Fruit fly (Drosophila melanogaster) ovary, adult (tissue): Measurements from ENCODE around the gene Elal.

Experiments
- CG17801 ChIP-seq: fragments of 200-800 bp; optimal IDR thresholded peaks from 2 replicates; lab custom pipeline; 2019; ENCODE audit warnings: missing biosample characterization, mild to moderate bottlenecking, missing genetic modification characterization, moderate library complexity; ENCODE audit not compliant: partially characterized antibody

Gene Elal

DNA sequence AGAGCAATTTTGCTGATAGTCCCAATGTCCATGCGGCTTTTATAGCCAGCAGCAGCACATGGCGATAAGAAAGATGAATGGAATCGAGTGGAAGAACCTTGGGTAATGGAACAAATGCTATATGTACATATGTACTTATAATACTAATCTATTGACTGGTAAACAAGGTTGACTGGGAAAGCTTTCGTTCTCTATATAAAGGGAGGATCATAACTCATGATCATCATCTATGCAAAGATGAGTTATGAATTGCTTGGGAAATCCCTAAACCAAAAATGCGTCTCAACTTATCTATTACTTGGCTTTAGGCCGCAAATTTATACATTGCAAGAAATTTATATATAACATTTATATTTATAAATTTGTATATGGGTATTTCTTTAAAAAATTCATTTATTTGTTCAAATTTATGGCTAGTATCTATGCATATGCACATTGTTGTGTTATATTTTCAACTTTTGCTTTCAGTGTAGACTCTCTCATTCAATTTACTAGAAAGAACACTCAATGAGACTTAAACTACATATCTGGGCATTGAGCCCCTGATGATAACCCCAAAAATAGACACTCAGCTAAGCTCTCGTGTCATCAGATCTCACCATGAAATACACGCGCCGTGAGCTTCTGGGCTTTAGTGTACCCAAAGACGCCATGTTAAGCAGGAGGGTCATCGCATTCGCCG, at the start of gene Elal, which contains the start of gene Srg1:
TSS of gene Elal (plus strand) at position 632 of the 682 bp plus-strand sequence.
TSS of gene Srg1 (minus strand) at position 14 of the 682 bp plus-strand sequence.
- no peak for TF ChIP-seq CG17801 (GFP tag; lab: Kevin White, UChicago)

DNA sequence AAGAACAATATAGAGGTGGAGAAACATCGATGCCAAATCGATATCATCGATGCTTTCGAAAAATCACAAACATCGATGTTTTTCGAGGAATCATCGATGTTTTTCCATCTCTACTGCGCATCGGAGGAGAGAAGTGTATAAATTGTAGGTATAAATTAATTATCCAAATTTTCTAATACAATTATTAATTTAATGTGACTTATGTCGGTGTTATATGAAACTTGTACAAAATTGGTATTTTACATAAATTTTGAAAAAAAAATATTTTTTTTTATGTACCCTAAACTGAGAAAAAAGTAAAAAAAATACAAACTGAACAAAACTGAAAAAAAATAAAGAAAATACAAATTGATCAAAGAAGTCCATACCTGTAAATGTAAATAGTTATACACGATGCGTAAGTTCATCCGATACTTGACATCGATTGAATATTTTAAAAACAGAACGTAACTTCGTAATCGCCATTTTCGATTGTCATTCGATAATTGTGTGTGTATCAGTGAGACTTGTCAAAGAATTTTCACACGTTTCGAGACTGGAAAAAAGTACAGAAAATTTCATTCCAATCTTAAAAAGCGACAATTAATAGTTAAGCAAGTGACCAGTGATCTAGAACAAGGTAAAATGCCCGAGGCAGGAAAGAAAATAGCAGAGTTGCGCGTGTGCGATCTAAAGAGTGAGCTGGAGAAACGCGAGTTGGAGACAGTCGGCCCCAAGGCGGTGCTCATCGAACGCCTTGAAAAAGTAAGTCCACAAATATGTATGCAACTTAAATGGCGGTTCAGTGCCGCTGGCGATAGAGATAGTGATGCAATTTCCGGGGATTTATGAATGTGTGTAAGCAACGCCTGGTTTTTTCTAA, 47.9 kb upstream of the Elal start, which contains the start of the genes CG5808 and Saf-B:
TSS of gene CG5808 (minus strand) at position 15 of the 862 bp plus-strand sequence.
TSS of gene Saf-B (plus strand) at position 472 of the 862 bp plus-strand sequence.
- TF ChIP-seq CG17801 (GFP tag; lab: Kevin White, UChicago) = no peak

DNA sequence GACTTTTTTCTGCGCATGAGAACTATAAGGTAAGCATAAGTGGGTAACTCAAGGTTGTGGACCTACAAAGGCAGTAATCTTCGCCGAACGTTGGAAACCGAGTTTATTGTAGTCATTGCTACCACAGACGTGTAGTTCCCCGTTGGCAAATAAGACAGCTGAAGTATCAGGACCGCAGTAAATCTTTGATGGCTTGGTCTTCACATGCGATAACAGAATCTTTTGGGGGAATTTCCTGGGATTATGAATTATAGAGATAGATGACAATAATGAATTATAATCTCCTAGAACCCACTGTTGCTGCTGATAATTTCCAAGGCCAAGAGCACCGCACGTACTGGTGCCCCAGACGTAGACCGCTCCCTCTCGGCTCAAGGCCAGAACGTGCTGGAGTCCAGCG, 42.1 kb upstream of the Elal start:
- TF ChIP-seq CG17801 (GFP tag; lab: Kevin White, UChicago) = no peak

- no peak for TF ChIP-seq CG17801 (GFP tag; lab: Kevin White, UChicago)
Measured at dm6 chr3R:24825548-24825947, 39.6 kb upstream of the Elal start, which contains the start of gene niki. TSS of gene niki (minus strand) at chr3R:24825648.

dm6 chr3R:24828234-24828633, 36.9 kb upstream of the Elal start, which contains the start of gene RabX4:
TSS of gene RabX4 (minus strand) at chr3R:24828409.
- no peak for TF ChIP-seq CG17801 (GFP tag; lab: Kevin White, UChicago)

DNA sequence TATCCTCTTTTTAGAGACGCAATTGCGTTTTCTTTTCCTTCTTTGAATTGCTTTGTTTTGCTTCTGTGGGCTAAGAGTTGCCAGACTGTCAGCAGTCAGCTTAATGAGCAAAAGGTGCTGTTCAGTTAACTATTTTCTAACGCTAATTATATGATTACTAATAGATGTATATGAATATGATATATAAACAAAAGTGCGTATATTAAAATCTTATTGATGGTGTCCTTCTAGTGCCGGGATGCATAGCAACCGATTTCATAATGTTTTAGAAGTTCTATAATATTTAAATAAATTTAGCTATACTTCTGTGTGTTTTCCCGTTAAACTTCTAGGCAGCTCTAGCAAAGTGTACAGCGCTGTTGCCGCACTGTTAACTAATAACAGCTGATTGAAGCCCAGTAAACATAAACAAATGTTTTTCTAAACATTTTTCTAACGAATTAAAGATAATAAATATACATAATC, 35.2 kb upstream of the Elal start, which contains the start of the genes Kaz and CG43273:
TSS of gene Kaz (minus strand) at position 73 of the 465 bp plus-strand sequence.
TSS of gene CG43273 (plus strand) at position 415 of the 465 bp plus-strand sequence.
- TF ChIP-seq CG17801 (GFP tag; lab: Kevin White, UChicago) = peak; percentile 60

DNA sequence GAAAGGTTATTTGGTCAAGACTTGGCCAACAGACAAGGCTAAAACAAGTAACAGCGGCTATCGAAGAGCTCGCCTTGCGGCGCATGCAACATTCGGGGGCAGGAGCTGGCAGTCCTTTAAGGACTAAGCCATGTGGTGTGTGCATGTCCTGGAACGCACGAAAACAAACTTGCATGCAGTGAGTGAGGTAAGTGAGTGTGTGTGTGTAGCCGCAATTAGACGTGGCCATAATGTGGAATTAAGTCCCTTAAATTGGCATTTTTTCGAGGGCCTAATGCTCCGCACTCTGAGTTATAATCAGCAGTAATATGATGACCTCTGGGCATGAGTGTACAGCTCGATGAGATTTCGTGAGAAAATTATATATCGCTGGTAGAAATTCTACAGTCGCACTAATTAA, 31.5 kb upstream of the Elal start, which contains the start of gene sosie:
TSS of gene sosie (plus strand) at position 301 of the 400 bp plus-strand sequence.
- TF ChIP-seq CG17801 (GFP tag; lab: Kevin White, UChicago) = no peak

- no peak for TF ChIP-seq CG17801 (GFP tag; lab: Kevin White, UChicago)
Measured at dm6 chr3R:24841063-24841462, 24.1 kb upstream of the Elal start, which contains the start of gene CG33658. TSS of gene CG33658 (minus strand) at chr3R:24841163.

DNA sequence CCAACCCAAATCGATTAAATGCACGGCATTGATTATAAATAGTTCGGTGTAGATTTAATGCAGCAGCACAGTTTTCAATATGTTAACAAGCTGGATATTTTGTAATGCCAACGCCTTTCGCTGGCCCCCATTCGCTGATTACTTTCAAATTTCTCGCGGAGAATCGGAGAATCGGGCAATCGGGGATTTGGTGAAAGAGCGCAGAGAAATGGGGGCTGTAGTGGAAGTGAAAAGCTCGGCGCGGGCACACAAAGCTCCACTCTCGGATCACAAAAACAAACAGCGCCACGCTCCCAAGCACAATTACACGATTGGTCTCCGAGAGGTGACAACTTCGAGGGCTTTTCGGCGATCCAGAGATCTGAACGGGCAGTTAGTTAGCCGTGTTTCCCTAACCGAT, 23.5 kb upstream of the Elal start, which contains the start of gene Esp:
TSS of gene Esp (plus strand) at position 301 of the 400 bp plus-strand sequence.
- TF ChIP-seq CG17801 (GFP tag; lab: Kevin White, UChicago) = no peak

- TF ChIP-seq CG17801 (GFP tag; lab: Kevin White, UChicago) = no peak
Measured at dm6 chr3R:24845148-24845547, 20.0 kb upstream of the Elal start.

dm6 chr3R:24845952-24846848, 18.9 kb upstream of the Elal start:
- peak; percentile 71 for TF ChIP-seq CG17801 (GFP tag; lab: Kevin White, UChicago)

- TF ChIP-seq CG17801 (GFP tag; lab: Kevin White, UChicago) = peak; percentile 74
Measured at dm6 chr3R:24850420-24850819, 14.7 kb upstream of the Elal start, which contains the start of gene CG7006. TSS of gene CG7006 (plus strand) at chr3R:24850627.

- peak; percentile 40 for TF ChIP-seq CG17801 (GFP tag; lab: Kevin White, UChicago)
Measured at dm6 chr3R:24851429-24851828, 13.7 kb upstream of the Elal start, which contains the start of gene Nct. TSS of gene Nct (plus strand) at chr3R:24851601.
